Worm (Caenorhabditis elegans): Measurements from ENCODE around the gene F09E5.14.

DNA sequence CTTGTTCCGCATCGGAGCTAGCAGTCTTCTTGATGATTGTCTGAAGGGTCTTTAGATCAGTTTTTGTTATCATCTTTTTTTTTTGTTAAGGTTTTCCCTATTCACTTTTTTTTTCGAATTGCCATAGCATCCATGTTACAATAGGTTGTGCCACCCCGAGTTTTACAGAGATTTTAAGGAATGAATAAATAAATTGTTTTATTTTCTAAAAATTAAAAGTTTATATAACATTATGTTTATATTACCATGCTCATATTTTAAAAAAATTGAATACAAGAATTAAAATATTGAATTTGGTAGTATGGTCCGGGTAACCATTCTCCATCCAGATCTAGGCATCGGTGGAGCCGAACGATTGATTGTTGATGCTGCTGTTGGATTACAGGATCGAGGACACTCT is 30.3 kb upstream of the F09E5.14 start, which contains the start of gene algn-2:
- no peak for TF ChIP-seq jun-1 (tag; optimal IDR thresholded peaks at IDR 0.05)
- no peak for TF ChIP-seq mdl-1 (tag; optimal IDR thresholded peaks at IDR 0.05)
- TF ChIP-seq unc-130 (tag; optimal IDR thresholded peaks at IDR 0.05): no peak
- TF ChIP-seq ets-5 (GFP tag; IDR thresholded peaks at IDR 0.05): no peak
- no peak for TF ChIP-seq aly-2 (tag; optimal IDR thresholded peaks at IDR 0.05)
- TF ChIP-seq ztf-11 (tag; optimal IDR thresholded peaks at IDR 0.05): no peak
- no peak for TF ChIP-seq sptf-1 (tag; optimal IDR thresholded peaks at IDR 0.05)
- no peak for TF ChIP-seq lsy-2 (tag; optimal IDR thresholded peaks at IDR 0.05)
- TF ChIP-seq lin-39 (tag; optimal IDR thresholded peaks at IDR 0.05): no peak
- TF ChIP-seq pag-3 (tag; optimal IDR thresholded peaks at IDR 0.05; ENCODE audit: borderline replicate concordance, insufficient read depth): no peak
- no peak for TF ChIP-seq efl-1 (optimal IDR thresholded peaks at IDR 0.05)
- no peak for TF ChIP-seq efl-1 (GFP tag; optimal IDR thresholded peaks at IDR 0.05 in 1 of 2)
- TF ChIP-seq xbp-1 (tag; optimal IDR thresholded peaks at IDR 0.05): no peak
